Worm (Caenorhabditis elegans) whole organism, young adult: Measurements from ENCODE around the gene atg-7.

Experiments
- B0336.3 ChIP-seq: fragments of 200-800 bp; sonication (Bioruptor generic); IDR thresholded peaks from 2 replicates; pipeline ENCODE4 v1.3.6; 2022; ENCODE audit warnings: missing genetic modification characterization, missing compliant biosample characterization
- F57A8.1 ChIP-seq: fragments of 200-800 bp; sonication (Bioruptor generic); optimal IDR thresholded peaks from 2 replicates; lab custom pipeline; 2018; ENCODE audit warnings: mild to moderate bottlenecking, missing genetic modification characterization, moderate library complexity, missing compliant biosample characterization
- K11D2.4 ChIP-seq: fragments of 200-800 bp; sonication (Bioruptor generic); IDR thresholded peaks from 2 replicates; pipeline ENCODE4 v1.3.6; 2022; ENCODE audit warnings: missing genetic modification reagents, missing genetic modification characterization, missing compliant biosample characterization
- ceh-40 ChIP-seq: fragments of 200-800 bp; sonication (Bioruptor generic); IDR thresholded peaks from 2 replicates; pipeline ENCODE4 v1.3.6; 2022; ENCODE audit warnings: missing genetic modification characterization, missing compliant biosample characterization
- madf-3 ChIP-seq: fragments of 200-800 bp; sonication (Bioruptor generic); IDR thresholded peaks from 2 replicates; pipeline ENCODE4 v1.3.6; 2022; ENCODE audit warnings: missing genetic modification reagents, missing genetic modification characterization, missing compliant biosample characterization
- mes-4 ChIP-seq: sonication (generic microtip); optimal IDR thresholded peaks from 2 replicates; lab custom pipeline; 2016; ENCODE audit warnings: missing genotype, missing genetic modification characterization, missing compliant biosample characterization

- TF ChIP-seq ceh-40 (GFP tag; lab: Robert Waterston, UW) (no peak), mes-4 (no peak), madf-3 (no peak), B0336.3 (GFP tag; lab: Robert Waterston, UW) (no peak), F57A8.1 (GFP tag; lab: Kevin White, UChicago) (no peak), K11D2.4 (GFP tag; lab: Robert Waterston, UW) (no peak)
Observed at ce11 chrIV:11044377-11044776, 36.5 kb downstream of the atg-7 start.
